Worm (Caenorhabditis elegans): Measurements from ENCODE around the gene R02F2.10.

The R02F2.10 gene

ce11 chrIII:5506023-5506597 lies 28.0 kb downstream of the R02F2.10 start:
- TF ChIP-seq pes-1 (GFP tag; IDR thresholded peaks at IDR 0.05) (no peak), tbx-11 (GFP tag; IDR thresholded peaks at IDR 0.05) (no peak), B0310.2 (tag; optimal IDR thresholded peaks at IDR 0.05) (no peak), scrt-1 (GFP tag; IDR thresholded peaks at IDR 0.05) (no peak), ceh-36 (tag; optimal IDR thresholded peaks at IDR 0.05) (no peak), tra-4 (tag; optimal IDR thresholded peaks at IDR 0.05) (no peak), ets-7 (tag; optimal IDR thresholded peaks at IDR 0.05) (no peak), hmbx-1 (tag; optimal IDR thresholded peaks at IDR 0.05) (no peak), hmg-4 (GFP tag; optimal IDR thresholded peaks at IDR 0.05) (no peak), ceh-13 (GFP tag; optimal IDR thresholded peaks at IDR 0.05) (no peak), sea-1 (GFP tag; conservative IDR thresholded peaks at IDR 0.05) (no peak), aly-1 (tag; optimal IDR thresholded peaks at IDR 0.05) (no peak), ama-1 (optimal IDR thresholded peaks at IDR 0.05) (no peak), flt-1 (GFP tag; IDR thresholded peaks at IDR 0.05) (no peak), hnd-1 (tag; optimal IDR thresholded peaks at IDR 0.05) (no peak), tbx-37 (GFP tag; conservative IDR thresholded peaks at IDR 0.05) (no peak), F13C5.2 (tag; optimal IDR thresholded peaks at IDR 0.05) (no peak)

- TF ChIP-seq hnd-1 (tag; optimal IDR thresholded peaks at IDR 0.05) (no peak), ceh-36 (tag; optimal IDR thresholded peaks at IDR 0.05) (no peak), ets-7 (tag; optimal IDR thresholded peaks at IDR 0.05) (no peak), tbx-37 (GFP tag; conservative IDR thresholded peaks at IDR 0.05) (no peak), pes-1 (GFP tag; IDR thresholded peaks at IDR 0.05) (no peak), aly-1 (tag; optimal IDR thresholded peaks at IDR 0.05) (no peak), scrt-1 (GFP tag; IDR thresholded peaks at IDR 0.05) (no peak), ama-1 (optimal IDR thresholded peaks at IDR 0.05) (no peak), hmbx-1 (tag; optimal IDR thresholded peaks at IDR 0.05) (no peak), sea-1 (GFP tag; conservative IDR thresholded peaks at IDR 0.05) (no peak), ceh-13 (GFP tag; optimal IDR thresholded peaks at IDR 0.05) (no peak), tra-4 (tag; optimal IDR thresholded peaks at IDR 0.05) (no peak), tbx-11 (GFP tag; IDR thresholded peaks at IDR 0.05) (no peak), hmg-4 (GFP tag; optimal IDR thresholded peaks at IDR 0.05) (no peak), flt-1 (GFP tag; IDR thresholded peaks at IDR 0.05) (no peak), F13C5.2 (tag; optimal IDR thresholded peaks at IDR 0.05) (no peak), B0310.2 (tag; optimal IDR thresholded peaks at IDR 0.05) (no peak)
These were observed 28.8 kb downstream of the R02F2.10 start for ce11 chrIII:5506936-5507335.

ce11 chrIII:5508669-5509068 lies 30.6 kb downstream of the R02F2.10 start, which contains the start of gene D1044.7:
Gene D1044.7, minus strand, starts transcription at chrIII:5508769.
- no peak for TF ChIP-seq B0310.2 (tag; optimal IDR thresholded peaks at IDR 0.05)
- no peak for TF ChIP-seq ceh-36 (tag; optimal IDR thresholded peaks at IDR 0.05)
- no peak for TF ChIP-seq scrt-1 (GFP tag; IDR thresholded peaks at IDR 0.05)
- no peak for TF ChIP-seq aly-1 (tag; optimal IDR thresholded peaks at IDR 0.05)

- no peak for TF ChIP-seq hmg-4 (GFP tag; optimal IDR thresholded peaks at IDR 0.05)
- no peak for TF ChIP-seq B0310.2 (tag; optimal IDR thresholded peaks at IDR 0.05)
- no peak for TF ChIP-seq ama-1 (optimal IDR thresholded peaks at IDR 0.05)
- TF ChIP-seq ceh-13 (GFP tag; optimal IDR thresholded peaks at IDR 0.05) = no peak
- no peak for TF ChIP-seq hnd-1 (tag; optimal IDR thresholded peaks at IDR 0.05)
These were observed 34.4 kb downstream of the R02F2.10 start, which contains the start of gene pqn-25 for ce11 chrIII:5512502-5512901. Gene pqn-25, minus strand, starts transcription at chrIII:5512602.

ce11 chrIII:5517423-5517822 lies 39.3 kb downstream of the R02F2.10 start, which contains the start of gene nekl-4:
Gene nekl-4, minus strand, starts transcription at chrIII:5517523.
- TF ChIP-seq scrt-1 (GFP tag; IDR thresholded peaks at IDR 0.05) (no peak), hmbx-1 (tag; optimal IDR thresholded peaks at IDR 0.05) (no peak), sea-1 (GFP tag; conservative IDR thresholded peaks at IDR 0.05) (no peak), B0310.2 (tag; optimal IDR thresholded peaks at IDR 0.05) (no peak), pes-1 (GFP tag; IDR thresholded peaks at IDR 0.05) (no peak), hnd-1 (tag; optimal IDR thresholded peaks at IDR 0.05) (no peak), hmg-4 (GFP tag; optimal IDR thresholded peaks at IDR 0.05) (no peak), tra-4 (tag; optimal IDR thresholded peaks at IDR 0.05) (no peak), F13C5.2 (tag; optimal IDR thresholded peaks at IDR 0.05) (no peak), ceh-13 (GFP tag; optimal IDR thresholded peaks at IDR 0.05) (no peak), ceh-36 (tag; optimal IDR thresholded peaks at IDR 0.05) (no peak), aly-1 (tag; optimal IDR thresholded peaks at IDR 0.05) (no peak), ama-1 (optimal IDR thresholded peaks at IDR 0.05) (no peak)

ce11 chrIII:5521930-5522329 lies 43.8 kb downstream of the R02F2.10 start, which contains the start of gene D1044.4:
Gene D1044.4, minus strand, starts transcription at chrIII:5522030.
- TF ChIP-seq hnd-1 (tag; optimal IDR thresholded peaks at IDR 0.05) (no peak), hmbx-1 (tag; optimal IDR thresholded peaks at IDR 0.05) (no peak), hmg-4 (GFP tag; optimal IDR thresholded peaks at IDR 0.05) (no peak), flt-1 (GFP tag; IDR thresholded peaks at IDR 0.05) (no peak), scrt-1 (GFP tag; IDR thresholded peaks at IDR 0.05) (no peak), ceh-36 (tag; optimal IDR thresholded peaks at IDR 0.05) (no peak)

- TF ChIP-seq hmg-4 (GFP tag; optimal IDR thresholded peaks at IDR 0.05) (no peak), F13C5.2 (tag; optimal IDR thresholded peaks at IDR 0.05) (no peak)
These were observed 47.9 kb downstream of the R02F2.10 start, which contains the start of gene dex-1 for ce11 chrIII:5525973-5526372. Gene dex-1, plus strand, starts transcription at chrIII:5526104.
